Fruit fly (Drosophila melanogaster) whole organism: ENCODE measurements around the gene Chchd2.

Source experiments
- CG8478 ChIP-seq: fragments of >200 bp; optimal IDR thresholded peaks from 2 replicates; lab custom pipeline; 2018; ENCODE audit warnings: inconsistent platforms
- Dll ChIP-seq: fragments of >200 bp; optimal IDR thresholded peaks from 2 replicates; lab custom pipeline; 2017
- EcR ChIP-seq, 2 experiments: fragments of >200 bp; optimal IDR thresholded peaks; 2 replicates each; lab custom pipeline; 2017; ENCODE audit warnings: missing biosample characterization in 2 of 2, missing genetic modification characterization in 2 of 2, missing genetic modification reagents in 2 of 2
- pan ChIP-seq: fragments of >200 bp; optimal IDR thresholded peaks from 2 replicates; lab custom pipeline; 2017
- psq ChIP-seq: fragments of >200 bp; optimal IDR thresholded peaks from 2 replicates; lab custom pipeline; 2017
- usp ChIP-seq: fragments of >200 bp; optimal IDR thresholded peaks from 2 replicates; lab custom pipeline; 2017; ENCODE audit warnings: missing biosample characterization, missing genetic modification characterization, mixed read lengths

Gene Chchd2

DNA sequence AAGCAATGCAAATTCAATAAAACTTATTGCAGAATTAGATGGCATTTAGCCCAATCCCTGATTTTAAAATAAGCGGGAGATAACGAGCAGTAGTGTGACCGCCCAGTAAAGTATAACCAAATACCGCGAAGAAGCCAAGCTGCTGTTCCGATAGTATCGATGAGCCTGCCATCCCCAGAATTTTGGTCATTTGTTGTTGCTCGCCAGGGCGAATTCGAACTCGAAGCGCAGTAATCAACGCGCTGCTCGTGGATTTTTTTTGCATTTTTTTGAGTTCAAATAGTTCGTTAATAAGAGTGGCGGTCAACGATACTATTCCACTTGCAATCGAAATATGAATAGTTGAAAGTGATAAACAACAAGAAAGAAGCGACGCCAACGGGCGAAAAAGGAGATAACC, 11.0 kb downstream of the Chchd2 start, which contains the start of gene baz:
TSS of gene baz (plus strand) at position 188 of the 400 bp plus-strand sequence.
- no peak for TF ChIP-seq EcR (GFP tag; optimal IDR thresholded peaks at IDR 0.05; lab: Kevin White, UChicago)
- TF ChIP-seq Dll (lab: Kevin White, UChicago) = no peak
- TF ChIP-seq pan (lab: Kevin White, UChicago) = no peak
- TF ChIP-seq usp (GFP tag; lab: Kevin White, UChicago) = no peak

- no peak for TF ChIP-seq Dll (lab: Kevin White, UChicago)
- no peak for TF ChIP-seq pan (lab: Kevin White, UChicago)
- TF ChIP-seq usp (GFP tag; lab: Kevin White, UChicago) = no peak
- no peak for TF ChIP-seq EcR (GFP tag; optimal IDR thresholded peaks at IDR 0.05; lab: Kevin White, UChicago)
- no peak for TF ChIP-seq CG8478
- no peak for TF ChIP-seq psq
These were observed 11.7 kb downstream of the Chchd2 start for dm6 chrX:17160396-17161040.

DNA sequence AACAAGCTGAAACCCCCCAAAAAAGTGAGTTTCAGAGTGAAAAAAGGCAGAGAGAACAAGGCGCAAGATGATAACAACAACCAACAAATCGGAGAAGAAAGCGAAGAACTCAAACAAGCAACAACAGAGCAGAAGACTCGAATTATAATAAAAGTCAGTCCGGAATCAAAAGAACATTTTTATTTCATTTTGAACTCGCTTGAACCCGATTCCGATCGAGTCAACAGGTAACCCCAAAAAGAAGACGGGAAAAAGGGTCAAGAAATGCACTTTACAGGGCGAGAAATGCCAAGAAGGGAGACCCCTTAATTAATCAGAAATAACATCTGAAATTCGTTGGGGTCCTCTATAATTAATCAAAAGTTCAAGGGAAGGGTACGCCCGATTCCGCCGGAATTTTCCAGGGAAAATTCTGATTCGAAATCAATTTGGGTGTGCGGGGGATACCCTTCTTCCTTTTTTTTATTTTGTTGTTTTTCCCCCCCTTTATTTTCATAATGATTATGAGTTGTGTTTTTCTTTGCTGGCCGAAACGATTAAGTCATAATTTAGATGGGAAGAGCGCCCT, 13.7 kb downstream of the Chchd2 start:
- TF ChIP-seq pan (lab: Kevin White, UChicago) = no peak
- no peak for TF ChIP-seq psq
- no peak for TF ChIP-seq usp (GFP tag; lab: Kevin White, UChicago)
- no peak for TF ChIP-seq EcR (GFP tag; optimal IDR thresholded peaks at IDR 0.05; lab: Kevin White, UChicago)
- no peak for TF ChIP-seq Dll (lab: Kevin White, UChicago)
- no peak for TF ChIP-seq CG8478

dm6 chrX:17167304-17167703, 18.5 kb downstream of the Chchd2 start:
- no peak for TF ChIP-seq Dll (lab: Kevin White, UChicago)

dm6 chrX:17170484-17170944, 21.7 kb downstream of the Chchd2 start:
- TF ChIP-seq pan (lab: Kevin White, UChicago) (no peak), CG8478 (no peak), Dll (lab: Kevin White, UChicago) (no peak), usp (GFP tag; lab: Kevin White, UChicago) (no peak), EcR (GFP tag; optimal IDR thresholded peaks at IDR 0.05; lab: Kevin White, UChicago) (no peak), psq (no peak)

DNA sequence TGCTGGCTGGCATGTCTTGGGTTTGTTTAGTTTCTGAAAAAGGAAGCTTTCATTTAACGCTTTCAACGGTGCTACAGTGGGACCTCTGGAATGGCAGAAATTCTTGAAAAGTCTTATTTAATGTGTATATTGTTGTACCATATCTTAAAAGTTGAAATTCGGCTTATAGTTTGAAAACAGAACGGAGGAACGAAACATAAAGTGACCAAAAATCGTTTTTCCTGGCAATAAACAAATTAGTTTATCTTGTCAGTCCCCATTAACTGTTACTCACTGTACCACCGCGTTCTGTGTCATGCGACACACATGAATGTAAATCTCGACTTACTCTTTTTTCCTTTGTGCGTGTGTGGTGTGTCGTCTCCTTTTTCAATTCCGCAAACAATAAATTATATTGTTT, 23.3 kb downstream of the Chchd2 start:
- TF ChIP-seq EcR (GFP tag; optimal IDR thresholded peaks at IDR 0.05; lab: Kevin White, UChicago) (no peak), usp (GFP tag; lab: Kevin White, UChicago) (no peak), psq (no peak), pan (lab: Kevin White, UChicago) (no peak), CG8478 (no peak), Dll (lab: Kevin White, UChicago) (no peak)

dm6 chrX:17172777-17173315, 24.0 kb downstream of the Chchd2 start:
- TF ChIP-seq CG8478 (no peak), pan (lab: Kevin White, UChicago) (no peak), EcR (GFP tag; optimal IDR thresholded peaks at IDR 0.05; lab: Kevin White, UChicago) (no peak), Dll (lab: Kevin White, UChicago) (no peak), usp (GFP tag; lab: Kevin White, UChicago) (no peak), psq (no peak)

DNA sequence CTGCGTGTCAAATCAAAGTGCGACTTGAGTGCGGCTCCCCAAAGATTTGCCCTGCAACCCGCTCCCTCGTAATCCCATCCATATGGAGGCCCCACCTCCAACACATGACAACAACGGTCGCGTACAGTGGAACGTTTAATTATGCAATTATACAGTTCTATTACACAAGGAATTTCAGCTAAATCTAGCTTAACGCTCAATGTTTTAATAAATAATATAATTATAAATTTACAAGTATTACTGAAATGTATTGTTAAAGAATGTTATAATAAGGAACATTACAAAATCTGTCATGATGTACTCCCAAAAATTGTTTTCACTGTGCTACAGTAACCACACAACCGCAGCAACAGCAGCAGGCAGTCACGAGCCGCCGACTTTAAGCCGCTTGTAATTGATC, 25.3 kb downstream of the Chchd2 start:
- no peak for TF ChIP-seq Dll (lab: Kevin White, UChicago)
- TF ChIP-seq CG8478 = no peak
- no peak for TF ChIP-seq EcR (GFP tag; optimal IDR thresholded peaks at IDR 0.05; lab: Kevin White, UChicago)
- no peak for TF ChIP-seq psq
- TF ChIP-seq pan (lab: Kevin White, UChicago) = no peak
- no peak for TF ChIP-seq usp (GFP tag; lab: Kevin White, UChicago)

DNA sequence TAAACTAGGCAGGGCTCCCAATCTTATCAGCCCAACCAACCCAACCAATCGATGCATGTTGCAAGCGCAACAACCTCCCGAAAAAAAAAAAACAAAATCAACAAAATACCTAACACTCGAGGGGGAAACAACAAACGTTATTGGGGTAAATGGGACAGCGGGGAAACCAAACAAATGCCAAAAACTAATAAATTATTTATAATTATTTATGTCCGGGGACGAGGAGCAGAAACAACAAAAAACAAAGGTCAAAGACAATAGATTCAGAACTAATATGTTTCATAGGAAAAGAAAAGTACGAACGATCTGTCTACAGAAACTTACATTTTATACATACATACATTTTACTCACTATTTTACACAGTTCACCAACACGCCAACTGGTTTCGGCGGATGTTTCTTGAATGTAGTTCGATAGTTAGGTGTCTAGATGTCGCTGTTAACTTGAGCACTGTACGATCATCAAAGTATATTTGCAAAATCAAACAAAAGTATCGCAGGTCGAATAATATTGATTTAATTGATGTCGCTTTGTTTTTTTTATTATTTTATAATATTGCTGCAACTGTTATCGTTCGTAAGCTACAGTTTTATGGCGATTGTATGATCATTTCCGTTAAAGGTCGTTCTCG, 26.9 kb downstream of the Chchd2 start:
- no peak for TF ChIP-seq usp (GFP tag; lab: Kevin White, UChicago)
- TF ChIP-seq psq = no peak
- TF ChIP-seq CG8478 = no peak
- no peak for TF ChIP-seq Dll (lab: Kevin White, UChicago)
- TF ChIP-seq EcR (GFP tag; optimal IDR thresholded peaks at IDR 0.05; lab: Kevin White, UChicago) = no peak
- TF ChIP-seq pan (lab: Kevin White, UChicago) = no peak

DNA sequence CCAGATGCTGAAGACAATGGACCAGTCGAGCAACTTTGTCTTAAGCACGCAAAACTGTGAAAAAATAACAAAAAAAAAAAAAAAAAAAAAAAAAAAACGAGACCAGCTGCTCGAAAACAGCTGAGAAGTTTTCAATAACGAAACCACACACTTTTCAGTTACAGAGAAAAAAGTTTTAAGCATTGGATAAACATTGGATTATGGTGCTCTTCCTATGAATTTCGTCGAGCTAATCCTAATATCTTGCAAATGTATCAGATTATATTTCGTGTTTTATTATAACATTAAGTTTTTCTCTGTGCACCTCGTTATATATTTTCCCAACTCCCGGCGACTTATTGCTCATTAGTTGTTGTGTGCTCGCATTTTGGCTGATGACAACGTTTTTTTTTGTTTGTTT, 27.7 kb downstream of the Chchd2 start:
- no peak for TF ChIP-seq CG8478
- TF ChIP-seq EcR (GFP tag; optimal IDR thresholded peaks at IDR 0.05; lab: Kevin White, UChicago) = no peak
- no peak for TF ChIP-seq psq
- no peak for TF ChIP-seq pan (lab: Kevin White, UChicago)
- TF ChIP-seq Dll (lab: Kevin White, UChicago) = no peak
- no peak for TF ChIP-seq usp (GFP tag; lab: Kevin White, UChicago)

dm6 chrX:17177606-17178005, 28.8 kb downstream of the Chchd2 start:
- TF ChIP-seq psq = no peak
- no peak for TF ChIP-seq pan (lab: Kevin White, UChicago)
- TF ChIP-seq EcR (GFP tag; optimal IDR thresholded peaks at IDR 0.05; lab: Kevin White, UChicago) = no peak
- TF ChIP-seq usp (GFP tag; lab: Kevin White, UChicago) = no peak
- no peak for TF ChIP-seq CG8478
- TF ChIP-seq Dll (lab: Kevin White, UChicago) = no peak

dm6 chrX:17178484-17178921, 29.7 kb downstream of the Chchd2 start:
- TF ChIP-seq pan (lab: Kevin White, UChicago) = no peak
- TF ChIP-seq Dll (lab: Kevin White, UChicago) = peak; percentile 67
